Fruit fly (Drosophila melanogaster) Kc167 (cell line): ENCODE measurements around the gene CG14626.

Experiments used
- Myc ChIP-seq: fragments of >200 bp; optimal IDR thresholded peaks from 2 replicates; lab custom pipeline; 2017; ENCODE audit warnings: missing external identifiers
- Sin3A ChIP-seq: fragments of >200 bp; optimal IDR thresholded peaks from 2 replicates; lab custom pipeline; 2018; ENCODE audit warnings: missing external identifiers
- h ChIP-seq: fragments of >200 bp; optimal IDR thresholded peaks from 3 replicates; lab custom pipeline; 2018; ENCODE audit warnings: missing external identifiers
- insv ChIP-seq: fragments of >200 bp; optimal IDR thresholded peaks from 3 replicates; lab custom pipeline; 2018; ENCODE audit warnings: missing external identifiers

DNA sequence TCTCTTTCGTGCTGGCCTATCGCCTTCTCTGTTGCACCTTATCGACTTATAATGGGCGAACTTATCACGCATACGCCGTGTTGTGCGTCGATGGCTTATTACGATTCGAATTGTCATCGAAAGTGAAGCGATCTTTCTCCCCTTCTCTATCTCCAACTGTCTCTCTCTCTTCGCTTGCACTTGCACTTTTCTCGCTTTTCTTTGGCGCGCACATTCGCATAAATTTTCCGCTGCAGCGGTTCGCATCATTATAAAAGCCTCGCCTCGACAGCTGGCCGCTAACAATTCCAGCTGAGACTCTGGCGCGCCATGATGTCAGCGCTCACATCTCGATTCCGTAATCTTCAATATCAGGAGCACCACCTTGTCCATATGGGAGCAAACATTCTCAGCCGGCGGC is 14.7 kb downstream of the CG14626 start, which contains the start of gene CG14625:
- TF ChIP-seq insv (lab: Kevin White, UChicago) (no peak), Myc (no peak), Sin3A (lab: Kevin White, UChicago) (no peak), h (lab: Kevin White, UChicago) (no peak)
